Worm (Caenorhabditis elegans) whole organism, mixed stage, embryonic: ENCODE results near the gene F36D4.5.

Experiments used
- lin-13 ChIP-seq: fragments of 150-350 bp; optimal IDR thresholded peaks from 2 replicates; lab custom pipeline; 2014; ENCODE audit warnings: missing biosample characterization, missing genetic modification characterization
- mab-5 ChIP-seq: fragments of 150-350 bp; optimal IDR thresholded peaks from 2 replicates; lab custom pipeline; 2014; ENCODE audit warnings: missing biosample characterization, missing genetic modification characterization
- mep-1 ChIP-seq: fragments of 150-350 bp; optimal IDR thresholded peaks from 2 replicates; lab custom pipeline; 2017; ENCODE audit warnings: missing biosample characterization, missing genetic modification reagents, missing genetic modification characterization, inconsistent platforms
- nhr-237 ChIP-seq: fragments of 150-350 bp; optimal IDR thresholded peaks from 2 replicates; lab custom pipeline; 2014; ENCODE audit warnings: missing biosample characterization, missing genetic modification characterization
- sptf-1 ChIP-seq: sonication (generic microtip); optimal IDR thresholded peaks from 2 replicates; lab custom pipeline; 2017; ENCODE audit warnings: mild to moderate bottlenecking, missing genetic modification characterization, moderate library complexity, missing compliant biosample characterization

- no peak for TF ChIP-seq lin-13 (tag; lab: Kevin White, UChicago)
- TF ChIP-seq sptf-1 (tag; lab: Kevin White, UChicago), result no peak
- no peak for TF ChIP-seq mab-5 (tag; lab: Kevin White, UChicago)
- TF ChIP-seq nhr-237 (tag; lab: Kevin White, UChicago), result no peak
- no peak for TF ChIP-seq mep-1 (tag; lab: Kevin White, UChicago)
Observed at ce11 chrV:9442471-9442870, 16.9 kb upstream of the F36D4.5 start.
